Fruit fly (Drosophila melanogaster): Measurements from ENCODE around the gene CG31036.

DNA sequence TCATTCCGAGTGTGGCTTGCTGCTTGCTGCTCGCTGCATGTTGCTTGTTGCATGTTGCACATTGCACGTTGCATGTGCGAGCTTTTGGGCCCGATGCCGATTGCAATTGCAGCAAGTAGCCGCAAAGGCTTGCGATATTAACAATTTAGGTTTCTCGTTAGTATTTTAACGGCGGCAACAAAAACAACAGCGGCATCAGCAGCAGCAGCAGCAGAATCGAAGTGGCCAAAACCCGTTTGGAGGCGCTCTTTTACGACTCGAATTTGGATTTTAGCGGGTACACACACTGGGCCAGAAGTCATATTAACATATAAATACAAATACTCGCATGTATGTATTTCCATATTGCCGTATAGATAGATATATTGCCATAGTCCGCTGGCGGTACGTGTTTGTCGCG lies 27.6 kb upstream of the CG31036 start:
- TF ChIP-seq Myc (optimal IDR thresholded peaks at IDR 0.05): no peak
- TF ChIP-seq Mio (GFP tag; optimal IDR thresholded peaks at IDR 0.05): no peak
- no peak for TF ChIP-seq Hr83 (GFP tag; optimal IDR thresholded peaks at IDR 0.05; ENCODE audit: poor library complexity, severe bottlenecking)
- TF ChIP-seq br (GFP tag; optimal IDR thresholded peaks at IDR 0.05): no peak
- TF ChIP-seq dmrt93B (GFP tag; optimal IDR thresholded peaks at IDR 0.05): no peak
- no peak for TF ChIP-seq Hnf4 (GFP tag; optimal IDR thresholded peaks at IDR 0.05)
- no peak for TF ChIP-seq rgr (GFP tag; optimal IDR thresholded peaks at IDR 0.05)
- no peak for TF ChIP-seq brk (GFP tag; optimal IDR thresholded peaks at IDR 0.05)
- no peak for TF ChIP-seq woc (GFP tag; optimal IDR thresholded peaks at IDR 0.05)
- TF ChIP-seq CG9705 (GFP tag; optimal IDR thresholded peaks at IDR 0.05): no peak
- no peak for TF ChIP-seq jim (GFP tag; optimal IDR thresholded peaks at IDR 0.05)
